Fruit fly (Drosophila melanogaster) whole organism, embryonic: ENCODE data around the gene velo.

Experiments used
- Atf3 ChIP-seq: fragments of 200-800 bp; sonication (Bioruptor generic); optimal IDR thresholded peaks from 3 replicates; lab custom pipeline; 2016; ENCODE audit warnings: missing biosample characterization, missing genetic modification characterization
- Awh ChIP-seq: fragments of 200-800 bp; sonication (Bioruptor generic); IDR thresholded peaks from 2 replicates; pipeline ENCODE4, ENCODE4 v1.3.6; 2022; ENCODE audit warnings: missing biosample characterization, missing genetic modification characterization
- BEAF-32 ChIP-seq: fragments of 200-800 bp; sonication (Bioruptor generic); optimal IDR thresholded peaks from 3 replicates; lab custom pipeline; 2017; ENCODE audit warnings: missing biosample characterization, missing genetic modification characterization, mild to moderate bottlenecking, moderate library complexity, missing genetic modification reagents
- Bdp1 ChIP-seq: fragments of 200-800 bp; sonication (Bioruptor generic); optimal IDR thresholded peaks from 3 replicates; lab custom pipeline; 2016; ENCODE audit warnings: missing biosample characterization, missing genetic modification characterization
- BtbVII ChIP-seq: fragments of 200-800 bp; sonication (Bioruptor generic); optimal IDR thresholded peaks from 3 replicates; lab custom pipeline; 2017; ENCODE audit warnings: missing biosample characterization, mild to moderate bottlenecking, missing genetic modification characterization
- CG10543 ChIP-seq: fragments of 200-800 bp; sonication (Bioruptor generic); optimal IDR thresholded peaks from 3 replicates; lab custom pipeline; 2017; ENCODE audit warnings: missing biosample characterization, mild to moderate bottlenecking, missing genetic modification characterization, moderate library complexity
- CG11504 ChIP-seq: fragments of 200-800 bp; sonication (Bioruptor generic); optimal IDR thresholded peaks from 3 replicates; lab custom pipeline; 2019; ENCODE audit warnings: missing biosample characterization, mild to moderate bottlenecking, missing genetic modification characterization, moderate library complexity
- CG12744 ChIP-seq: fragments of 200-800 bp; sonication (Bioruptor generic); optimal IDR thresholded peaks from 2 replicates; lab custom pipeline; 2016; ENCODE audit warnings: missing biosample characterization, missing genetic modification characterization
- CG12769 ChIP-seq: fragments of 200-800 bp; sonication (Bioruptor generic); optimal IDR thresholded peaks from 2 replicates; lab custom pipeline; 2019; ENCODE audit warnings: missing biosample characterization, mild to moderate bottlenecking, missing genetic modification characterization, moderate library complexity
- CG13424 ChIP-seq: fragments of 200-800 bp; sonication (Bioruptor generic); optimal IDR thresholded peaks from 2 replicates; lab custom pipeline; 2019; ENCODE audit warnings: missing biosample characterization, mild to moderate bottlenecking, missing genetic modification characterization, moderate library complexity
- CG14441 ChIP-seq: fragments of 200-800 bp; sonication (Bioruptor generic); IDR thresholded peaks from 2 replicates; pipeline ENCODE4 v1.3.6; 2022; ENCODE audit warnings: missing biosample characterization, missing genetic modification characterization
- CG15011 ChIP-seq: fragments of 200-800 bp; sonication (Bioruptor generic); optimal IDR thresholded peaks from 3 replicates; lab custom pipeline; 2018; ENCODE audit warnings: missing biosample characterization, mild to moderate bottlenecking, missing genetic modification characterization
- CG15269 ChIP-seq: fragments of 200-800 bp; sonication (Bioruptor generic); optimal IDR thresholded peaks from 2 replicates; lab custom pipeline; 2018; ENCODE audit warnings: missing biosample characterization, mild to moderate bottlenecking, missing genetic modification characterization, moderate library complexity
- CG17912 ChIP-seq: fragments of 200-800 bp; sonication (Bioruptor generic); optimal IDR thresholded peaks from 2 replicates; lab custom pipeline; 2018; ENCODE audit warnings: missing biosample characterization, mild to moderate bottlenecking, missing genetic modification characterization
- CG2120 ChIP-seq: fragments of 200-800 bp; sonication (Bioruptor generic); optimal IDR thresholded peaks from 3 replicates; lab custom pipeline; 2016; ENCODE audit warnings: missing biosample characterization, missing genetic modification characterization
- CG2875 ChIP-seq: fragments of 200-800 bp; sonication (Bioruptor generic); optimal IDR thresholded peaks from 2 replicates; lab custom pipeline; 2017; ENCODE audit warnings: missing biosample characterization, mild to moderate bottlenecking, missing genetic modification characterization, missing genetic modification reagents
- CG5953 ChIP-seq: fragments of 200-800 bp; sonication (Bioruptor generic); IDR thresholded peaks from 2 replicates; pipeline ENCODE4 v1.3.6; 2022; ENCODE audit warnings: missing biosample characterization, missing genetic modification characterization
- CG6689 ChIP-seq: fragments of 200-800 bp; sonication (Bioruptor generic); IDR thresholded peaks from 2 replicates; pipeline ENCODE4 v1.3.6; 2022; ENCODE audit warnings: missing biosample characterization, missing genetic modification characterization
- CG6765 ChIP-seq: fragments of 200-800 bp; sonication (Bioruptor generic); optimal IDR thresholded peaks from 3 replicates; lab custom pipeline; 2017; ENCODE audit warnings: missing biosample characterization, mild to moderate bottlenecking, missing genetic modification characterization
- CG6813 ChIP-seq: fragments of 200-800 bp; sonication (Bioruptor generic); optimal IDR thresholded peaks from 2 replicates; lab custom pipeline; 2017; ENCODE audit warnings: missing biosample characterization, missing genetic modification characterization, mild to moderate bottlenecking, moderate library complexity, missing genetic modification reagents
- CG9437 ChIP-seq: fragments of 200-800 bp; sonication (Bioruptor generic); optimal IDR thresholded peaks from 2 replicates; lab custom pipeline; 2018; ENCODE audit warnings: missing biosample characterization, mild to moderate bottlenecking, missing genetic modification characterization
- CG9932 ChIP-seq: fragments of 200-800 bp; sonication (Bioruptor generic); IDR thresholded peaks from 2 replicates; pipeline ENCODE4 v1.3.6; 2022; ENCODE audit warnings: missing biosample characterization, missing genetic modification characterization
- Dbx ChIP-seq: fragments of 200-800 bp; sonication (Bioruptor generic); IDR thresholded peaks from 3 replicates; pipeline ENCODE4 v1.3.6; 2022; ENCODE audit warnings: missing biosample characterization, missing genetic modification characterization
- Doc2 ChIP-seq: fragments of 200-800 bp; sonication (Bioruptor generic); IDR thresholded peaks from 2 replicates; pipeline ENCODE4 v1.3.6; 2022; ENCODE audit warnings: missing biosample characterization, missing genetic modification characterization
- Fer1 ChIP-seq: fragments of 200-800 bp; sonication (Bioruptor generic); optimal IDR thresholded peaks from 2 replicates; lab custom pipeline; 2017; ENCODE audit warnings: missing biosample characterization, mild to moderate bottlenecking, missing genetic modification characterization
- Gug ChIP-seq: fragments of 200-800 bp; sonication (Bioruptor generic); IDR thresholded peaks from 4 replicates; pipeline ENCODE4 v1.3.6; 2022; ENCODE audit warnings: missing biosample characterization, missing genetic modification characterization
- Hsf ChIP-seq: fragments of 200-800 bp; sonication (Bioruptor generic); optimal IDR thresholded peaks from 3 replicates; lab custom pipeline; 2016; ENCODE audit warnings: missing biosample characterization, missing genetic modification characterization
- Lpt ChIP-seq: fragments of >200 bp; optimal IDR thresholded peaks from 2 replicates; lab custom pipeline; 2018; ENCODE audit warnings: missing biosample characterization, missing genetic modification characterization
- Sox100B ChIP-seq: fragments of 200-800 bp; sonication (Bioruptor generic); optimal IDR thresholded peaks from 3 replicates; lab custom pipeline; 2018; ENCODE audit warnings: missing biosample characterization, mild to moderate bottlenecking, missing genetic modification characterization
- Sox102F ChIP-seq: fragments of 200-800 bp; sonication (Bioruptor generic); optimal IDR thresholded peaks from 2 replicates; lab custom pipeline; 2018; ENCODE audit warnings: missing biosample characterization, mild to moderate bottlenecking, missing genetic modification characterization, moderate library complexity
- Sry-δ ChIP-seq: fragments of 200-800 bp; sonication (Bioruptor generic); optimal IDR thresholded peaks from 2 replicates; lab custom pipeline; 2016; ENCODE audit warnings: missing biosample characterization, missing genetic modification characterization
- Xbp1 ChIP-seq: fragments of 200-800 bp; sonication (Bioruptor generic); optimal IDR thresholded peaks from 3 replicates; lab custom pipeline; 2016; ENCODE audit warnings: missing biosample characterization, mild to moderate bottlenecking, missing genetic modification characterization
- al ChIP-seq: fragments of 200-800 bp; sonication (Bioruptor generic); IDR thresholded peaks from 2 replicates; pipeline ENCODE4 v1.3.6; 2022; ENCODE audit warnings: missing biosample characterization, missing genetic modification characterization
- caup ChIP-seq: fragments of 200-800 bp; sonication (Bioruptor generic); optimal IDR thresholded peaks from 3 replicates; lab custom pipeline; 2017; ENCODE audit warnings: missing biosample characterization, mild to moderate bottlenecking, missing genetic modification characterization, moderate library complexity; ENCODE audit not compliant: severe bottlenecking
- cwo ChIP-seq: fragments of 200-800 bp; sonication (Bioruptor generic); optimal IDR thresholded peaks from 3 replicates; lab custom pipeline; 2017; ENCODE audit warnings: missing biosample characterization, missing genetic modification characterization, mild to moderate bottlenecking, moderate library complexity, missing genetic modification reagents
- dysf ChIP-seq: fragments of 200-800 bp; sonication (Bioruptor generic); IDR thresholded peaks from 3 replicates; pipeline ENCODE4 v1.3.6; 2022; ENCODE audit warnings: missing biosample characterization, missing genetic modification characterization
- emc ChIP-seq: fragments of 200-800 bp; sonication (Bioruptor generic); optimal IDR thresholded peaks from 2 replicates; lab custom pipeline; 2016; ENCODE audit warnings: missing biosample characterization, missing genetic modification characterization
- eve ChIP-seq, 2 experiments: fragments of >200 bp; optimal IDR thresholded peaks; 2 replicates each; lab custom pipeline; 2017; ENCODE audit warnings: missing biosample characterization in 2 of 2, missing genetic modification characterization in 2 of 2
- kah ChIP-seq: fragments of 200-800 bp; sonication (Bioruptor generic); optimal IDR thresholded peaks from 2 replicates; lab custom pipeline; 2018; ENCODE audit warnings: missing biosample characterization, mild to moderate bottlenecking, missing genetic modification characterization
- lbe ChIP-seq: fragments of 200-800 bp; sonication (Bioruptor generic); optimal IDR thresholded peaks from 2 replicates; lab custom pipeline; 2016; ENCODE audit warnings: missing biosample characterization, mild to moderate bottlenecking, missing genetic modification characterization
- phol ChIP-seq: fragments of 200-800 bp; sonication (Bioruptor generic); optimal IDR thresholded peaks from 3 replicates; lab custom pipeline; 2018; ENCODE audit warnings: missing biosample characterization, mild to moderate bottlenecking, missing genetic modification characterization, moderate library complexity
- sens ChIP-seq: fragments of 200-800 bp; sonication (Bioruptor generic); peaks from one replicate; lab custom pipeline; 2016; ENCODE audit warnings: missing biosample characterization, missing genetic modification characterization
- sim ChIP-seq: fragments of 200-800 bp; sonication (Bioruptor generic); IDR thresholded peaks from 2 replicates; pipeline ENCODE4 v1.3.6; 2022; ENCODE audit warnings: missing biosample characterization, missing genetic modification characterization
- sr ChIP-seq: fragments of 200-800 bp; sonication (Bioruptor generic); IDR thresholded peaks from 3 replicates; pipeline ENCODE4 v1.3.6; 2022; ENCODE audit warnings: missing biosample characterization, missing genetic modification characterization
- ssp ChIP-seq: fragments of 200-800 bp; sonication (Bioruptor generic); IDR thresholded peaks from 2 replicates; pipeline ENCODE4 v1.3.6; 2022; ENCODE audit warnings: missing biosample characterization, missing genetic modification characterization
- tio ChIP-seq: fragments of 200-800 bp; sonication (Bioruptor generic); optimal IDR thresholded peaks from 2 replicates; lab custom pipeline; 2017; ENCODE audit warnings: missing biosample characterization, missing genetic modification characterization, inconsistent platforms
- unpg ChIP-seq: fragments of 200-800 bp; sonication (Bioruptor generic); optimal IDR thresholded peaks from 3 replicates; lab custom pipeline; 2018; ENCODE audit warnings: missing biosample characterization, mild to moderate bottlenecking, missing genetic modification characterization, moderate library complexity
- usp ChIP-seq: fragments of >200 bp; optimal IDR thresholded peaks from 2 replicates; lab custom pipeline; 2017; ENCODE audit warnings: missing biosample characterization, missing genetic modification characterization
- wek ChIP-seq: fragments of 200-800 bp; sonication (Bioruptor generic); optimal IDR thresholded peaks from 3 replicates; lab custom pipeline; 2018; ENCODE audit warnings: missing biosample characterization, mild to moderate bottlenecking, missing genetic modification characterization, moderate library complexity

Gene velo

dm6 chr3L:6706723-6707591 lies 45.6 kb downstream of the velo start (continued):
- TF ChIP-seq CG17912 (GFP tag; lab: Kevin White, UChicago), result no peak
- TF ChIP-seq wek (GFP tag; lab: Kevin White, UChicago), result no peak
- no peak for TF ChIP-seq Fer1 (GFP tag; lab: Kevin White, UChicago)
- peak in 1 of 2 experiments; percentile 15 for TF ChIP-seq eve (GFP tag; optimal IDR thresholded peaks at IDR 0.05; lab: Kevin White, UChicago)
- no peak for TF ChIP-seq ssp
- peak; percentile 22 for TF ChIP-seq CG6765
- no peak for TF ChIP-seq BEAF-32 (GFP tag; lab: Kevin White, UChicago)
- 0 out of 3 replicates have a peak, but pooled peaks have one; percentile 13 for TF ChIP-seq Dbx (GFP tag; lab: Robert Waterston, UW)
- TF ChIP-seq usp (GFP tag; lab: Kevin White, UChicago), result no peak
- TF ChIP-seq Gug (GFP tag; lab: Robert Waterston, UW), result 0 out of 4 replicates have a peak, but pooled peaks have one; percentile 22
- 0 out of 2 replicates have a peak, but pooled peaks have one; percentile 20 for TF ChIP-seq al (GFP tag; lab: Robert Waterston, UW)
- peak; percentile 33 for TF ChIP-seq phol (tag; lab: Kevin White, UChicago)
- TF ChIP-seq CG5953 (GFP tag; lab: Robert Waterston, UW), result no peak
- no peak for TF ChIP-seq caup (GFP tag; lab: Kevin White, UChicago)
- TF ChIP-seq CG12769 (tag; lab: Kevin White, UChicago), result peak; percentile 71
- peak; percentile 55; the same call in 1 of the 3 replicates for TF ChIP-seq dysf
- TF ChIP-seq Xbp1 (GFP tag; lab: Kevin White, UChicago), result no peak
- peak; percentile 10 for TF ChIP-seq cwo (GFP tag; lab: Kevin White, UChicago)
- TF ChIP-seq CG14441 (GFP tag; lab: Robert Waterston, UW), result no peak
- TF ChIP-seq CG6689, result peak; percentile 36; the same call in 1 of the 2 replicates
- TF ChIP-seq CG10543 (GFP tag; lab: Kevin White, UChicago), result peak; percentile 74
- no peak for TF ChIP-seq tio (GFP tag; lab: Kevin White, UChicago)
- TF ChIP-seq CG15011 (GFP tag; lab: Kevin White, UChicago), result no peak
- peak; percentile 99 for TF ChIP-seq sr (GFP tag; lab: Robert Waterston, UW)
- no peak for TF ChIP-seq Atf3 (GFP tag; lab: Kevin White, UChicago)
- no peak for TF ChIP-seq Awh
- no peak for TF ChIP-seq CG9437
- TF ChIP-seq Sry-δ, result no peak
- peak; percentile 7 for TF ChIP-seq Hsf (GFP tag; lab: Kevin White, UChicago)
- TF ChIP-seq Doc2 (GFP tag; lab: Robert Waterston, UW), result no peak
- TF ChIP-seq CG13424 (tag; lab: Kevin White, UChicago), result peak; percentile 51
- no peak for TF ChIP-seq CG6813 (GFP tag; lab: Kevin White, UChicago)
- no peak for TF ChIP-seq BtbVII (GFP tag; lab: Kevin White, UChicago)
- TF ChIP-seq CG2120 (GFP tag; lab: Kevin White, UChicago), result peak; percentile 42
- TF ChIP-seq Bdp1, result no peak
- TF ChIP-seq Sox100B (GFP tag; lab: Kevin White, UChicago), result peak; percentile 4
- no peak for TF ChIP-seq emc
- TF ChIP-seq unpg (GFP tag; lab: Kevin White, UChicago), result no peak
- TF ChIP-seq CG11504 (tag; lab: Kevin White, UChicago), result peak; percentile 51
- TF ChIP-seq sim (GFP tag; lab: Robert Waterston, UW), result no peak
- TF ChIP-seq CG9932, result peak; percentile 52; the same call in 1 of the 2 replicates
- TF ChIP-seq sens (GFP tag; lab: Kevin White, UChicago), result peak; percentile 47
- TF ChIP-seq lbe (GFP tag; lab: Kevin White, UChicago), result no peak
- TF ChIP-seq Lpt (GFP tag; lab: Kevin White, UChicago), result no peak
- TF ChIP-seq Sox102F (GFP tag; lab: Kevin White, UChicago), result peak; percentile 53
- peak; percentile 35 for TF ChIP-seq CG15269
- TF ChIP-seq kah (GFP tag; lab: Kevin White, UChicago), result no peak
- no peak for TF ChIP-seq CG12744 (GFP tag; lab: Kevin White, UChicago)
- TF ChIP-seq CG2875 (GFP tag; lab: Kevin White, UChicago), result no peak
